Fruit fly (Drosophila melanogaster): ENCODE results near the gene CG9368.

DNA sequence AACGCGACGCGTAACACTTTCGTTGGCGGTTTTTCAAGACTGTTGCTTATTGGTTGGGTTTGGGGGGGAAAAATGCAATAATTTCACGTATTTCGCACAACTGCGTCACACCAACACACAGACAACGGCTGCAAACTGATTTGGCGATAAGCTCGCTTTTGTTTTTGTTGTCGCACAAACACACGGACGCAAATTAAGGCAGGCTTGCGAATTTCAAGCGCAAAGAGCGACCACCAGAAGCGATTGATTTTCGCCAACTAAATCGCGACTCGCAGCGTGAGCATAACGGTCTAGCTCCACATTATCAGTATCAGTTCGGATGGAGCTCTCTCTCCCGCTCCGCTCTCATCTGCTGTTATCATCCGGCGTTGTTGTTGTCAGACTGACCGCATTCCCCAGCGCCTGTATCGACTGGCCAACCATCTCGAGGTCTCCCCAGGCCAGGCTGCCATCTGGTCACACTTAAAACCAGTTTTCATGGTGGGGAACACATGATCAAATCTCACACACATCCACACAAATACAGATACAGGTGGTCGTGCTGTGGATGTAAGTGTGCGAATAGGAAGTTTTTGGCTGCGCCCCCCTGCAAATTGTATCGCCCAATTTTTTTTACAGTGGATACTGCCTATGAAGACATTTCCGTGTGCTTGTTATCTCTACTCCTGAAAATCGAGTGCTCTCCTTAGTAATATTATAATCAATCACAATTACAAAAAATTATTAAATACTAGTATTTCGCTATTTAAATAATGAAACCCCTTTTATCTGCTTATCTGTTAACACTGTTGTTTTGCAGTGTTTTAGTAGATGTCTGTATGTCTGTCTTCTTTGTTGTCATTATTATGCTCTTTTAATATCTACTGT, 31.6 kb downstream of the CG9368 start:
- TF ChIP-seq CG15269 (tag; optimal IDR thresholded peaks at IDR 0.05), result peak; percentile 67
- no peak for TF ChIP-seq en (GFP tag; optimal IDR thresholded peaks at IDR 0.05)
- TF ChIP-seq CG2202 (tag; optimal IDR thresholded peaks at IDR 0.05), result no peak
- no peak for TF ChIP-seq CG4282 (GFP tag; optimal IDR thresholded peaks at IDR 0.05)
- peak; percentile 29; the same call in 1 of the 2 replicates for TF ChIP-seq ssp (GFP tag; IDR thresholded peaks at IDR 0.05)
- TF ChIP-seq CG10321 (GFP tag; IDR thresholded peaks at IDR 0.05), result no peak
- TF ChIP-seq ttk (GFP tag; IDR thresholded peaks at IDR 0.05), result peak; percentile 63
- no peak; the same call in 1 of the 2 replicates for TF ChIP-seq sna (GFP tag; IDR thresholded peaks at IDR 0.05; ENCODE audit: partially characterized antibody)
- TF ChIP-seq Dip3 (GFP tag; optimal IDR thresholded peaks at IDR 0.05), result peak; percentile 57
- no peak for TF ChIP-seq CG8290 (GFP tag; optimal IDR thresholded peaks at IDR 0.05)
- TF ChIP-seq CG8290 (tag; optimal IDR thresholded peaks at IDR 0.05), result peak in 1 of 2 experiments; percentile 70
- TF ChIP-seq Camta (GFP tag; optimal IDR thresholded peaks at IDR 0.05), result no peak
- TF ChIP-seq CG18764 (GFP tag; optimal IDR thresholded peaks at IDR 0.05), result no peak
